Worm (Caenorhabditis elegans): ENCODE results near the gene pck-3.

The pck-3 gene

ce11 chrIV:5891265-5891664 is 5.2 kb upstream of the pck-3 start, which contains the start of gene H04M03.3:
H04M03.3 (plus strand) TSS chrIV:5891565.
- TF ChIP-seq flh-1 (GFP tag; optimal IDR thresholded peaks at IDR 0.05) = no peak
- no peak for TF ChIP-seq unc-120 (tag; optimal IDR thresholded peaks at IDR 0.05; ENCODE audit: poor library complexity, severe bottlenecking)
- TF ChIP-seq sem-2 (GFP tag; optimal IDR thresholded peaks at IDR 0.05) = no peak
- TF ChIP-seq ztf-11 (tag; optimal IDR thresholded peaks at IDR 0.05) = no peak
- no peak for TF ChIP-seq ces-1 (GFP tag; optimal IDR thresholded peaks at IDR 0.05)
- no peak for TF ChIP-seq nhr-237 (tag; optimal IDR thresholded peaks at IDR 0.05)
- no peak for TF ChIP-seq hlh-1 (tag; optimal IDR thresholded peaks at IDR 0.05)
- no peak for TF ChIP-seq nhr-28 (tag; optimal IDR thresholded peaks at IDR 0.05)
- no peak for TF ChIP-seq mab-5 (tag; optimal IDR thresholded peaks at IDR 0.05)
- no peak for TF ChIP-seq nhr-12 (tag; optimal IDR thresholded peaks at IDR 0.05)
- TF ChIP-seq mls-2 (tag; optimal IDR thresholded peaks at IDR 0.05) = no peak
- no peak for TF ChIP-seq nhr-76 (tag; optimal IDR thresholded peaks at IDR 0.05)

ce11 chrIV:5895190-5895589 is 1.3 kb upstream of the pck-3 start, which contains the start of gene nspb-6:
nspb-6 (plus strand) TSS chrIV:5895490.
- TF ChIP-seq ceh-43 (GFP tag; optimal IDR thresholded peaks at IDR 0.05) = no peak
- no peak for TF ChIP-seq M03D4.4 (tag; optimal IDR thresholded peaks at IDR 0.05)
- no peak for TF ChIP-seq nhr-12 (tag; optimal IDR thresholded peaks at IDR 0.05)
- no peak for TF ChIP-seq nhr-237 (tag; optimal IDR thresholded peaks at IDR 0.05)
- no peak for TF ChIP-seq bed-3 (GFP tag; optimal IDR thresholded peaks at IDR 0.05)
- no peak for TF ChIP-seq unc-62 (GFP tag; optimal IDR thresholded peaks at IDR 0.05)
- TF ChIP-seq hlh-1 (tag; optimal IDR thresholded peaks at IDR 0.05) = no peak
- no peak for TF ChIP-seq nhr-76 (tag; optimal IDR thresholded peaks at IDR 0.05)
- no peak for TF ChIP-seq pha-4 (tag; optimal IDR thresholded peaks at IDR 0.05)
- no peak for TF ChIP-seq sptf-1 (tag; optimal IDR thresholded peaks at IDR 0.05)

- TF ChIP-seq ces-1 (GFP tag; optimal IDR thresholded peaks at IDR 0.05) (peak; percentile 66), ham-2 (GFP tag; optimal IDR thresholded peaks at IDR 0.05) (no peak), elt-1 (tag; optimal IDR thresholded peaks at IDR 0.05; ENCODE audit: borderline replicate concordance, insufficient read depth) (no peak), lsy-2 (tag; optimal IDR thresholded peaks at IDR 0.05) (no peak)
These were observed 6.3 kb downstream of the pck-3 start for ce11 chrIV:5902730-5903129.

- TF ChIP-seq pha-4 (tag; optimal IDR thresholded peaks at IDR 0.05) (no peak), nhr-237 (tag; optimal IDR thresholded peaks at IDR 0.05) (no peak), nhr-76 (tag; optimal IDR thresholded peaks at IDR 0.05) (no peak), sem-2 (GFP tag; optimal IDR thresholded peaks at IDR 0.05) (no peak), sptf-1 (tag; optimal IDR thresholded peaks at IDR 0.05) (no peak), ceh-83 (GFP tag; optimal IDR thresholded peaks at IDR 0.05) (no peak), ham-2 (GFP tag; optimal IDR thresholded peaks at IDR 0.05) (no peak)
These were observed 6.9 kb downstream of the pck-3 start, which contains the start of gene H04M03.12 for ce11 chrIV:5903305-5903778. H04M03.12 (minus strand) TSS chrIV:5903355.

- TF ChIP-seq ces-1 (GFP tag; optimal IDR thresholded peaks at IDR 0.05) (peak; percentile 76), snpc-4 (tag; optimal IDR thresholded peaks at IDR 0.05) (no peak), hlh-1 (tag; optimal IDR thresholded peaks at IDR 0.05) (no peak), elt-3 (tag; optimal IDR thresholded peaks at IDR 0.05) (no peak), lin-32 (GFP tag; optimal IDR thresholded peaks at IDR 0.05) (no peak), blmp-1 (tag; optimal IDR thresholded peaks at IDR 0.05) (no peak)
These were observed 18.7 kb downstream of the pck-3 start for ce11 chrIV:5915152-5915551.

- TF ChIP-seq nhr-12 (tag; optimal IDR thresholded peaks at IDR 0.05) (no peak), mep-1 (tag; optimal IDR thresholded peaks at IDR 0.05) (no peak), ztf-11 (tag; optimal IDR thresholded peaks at IDR 0.05) (no peak), hlh-1 (tag; optimal IDR thresholded peaks at IDR 0.05) (no peak), unc-120 (tag; optimal IDR thresholded peaks at IDR 0.05; ENCODE audit: poor library complexity, severe bottlenecking) (no peak), nhr-76 (tag; optimal IDR thresholded peaks at IDR 0.05) (no peak), nhr-28 (tag; optimal IDR thresholded peaks at IDR 0.05) (no peak), unc-62 (GFP tag; optimal IDR thresholded peaks at IDR 0.05) (no peak), tbx-8 (GFP tag; optimal IDR thresholded peaks at IDR 0.05) (no peak), bed-3 (GFP tag; optimal IDR thresholded peaks at IDR 0.05) (no peak), sem-2 (GFP tag; optimal IDR thresholded peaks at IDR 0.05) (no peak), cnd-1 (tag; optimal IDR thresholded peaks at IDR 0.05) (no peak), ceh-43 (GFP tag; optimal IDR thresholded peaks at IDR 0.05) (no peak), pha-4 (tag; optimal IDR thresholded peaks at IDR 0.05) (no peak), nhr-2 (tag; optimal IDR thresholded peaks at IDR 0.05) (no peak), drap-1 (GFP tag; optimal IDR thresholded peaks at IDR 0.05) (no peak), lin-32 (GFP tag; optimal IDR thresholded peaks at IDR 0.05) (no peak), lsy-2 (tag; optimal IDR thresholded peaks at IDR 0.05) (no peak)
These were observed 20.6 kb downstream of the pck-3 start, which contains the start of gene dhhc-13 for ce11 chrIV:5917026-5917425. dhhc-13 (plus strand) TSS chrIV:5917326.

All from whole organism, mixed stage, embryonic.